Fruit fly (Drosophila melanogaster) whole organism, embryonic: Measurements from ENCODE around the gene eIF2gamma.
A peak's percentile ranks its signal among the peaks of the same experiment; 100 is the strongest.

Experiments
- Aef1 ChIP-seq: fragments of 200-800 bp; sonication (Bioruptor generic); IDR thresholded peaks from 3 replicates; pipeline ENCODE4 v1.3.6; 2022; ENCODE audit warnings: missing biosample characterization, missing genetic modification characterization
- CG1024 ChIP-seq: fragments of 200-800 bp; sonication (Bioruptor generic); IDR thresholded peaks from 2 replicates; pipeline ENCODE4 v1.3.6; 2022; ENCODE audit warnings: missing biosample characterization, missing genetic modification characterization
- CG11398 ChIP-seq: fragments of 200-800 bp; sonication (Bioruptor generic); optimal IDR thresholded peaks from 2 replicates; lab custom pipeline; 2016; ENCODE audit warnings: missing biosample characterization, missing genetic modification characterization
- CG12942 ChIP-seq: fragments of 200-800 bp; sonication (Bioruptor generic); optimal IDR thresholded peaks from 3 replicates; lab custom pipeline; 2016; ENCODE audit warnings: missing biosample characterization, missing genetic modification characterization
- CG14441 ChIP-seq: fragments of 200-800 bp; sonication (Bioruptor generic); IDR thresholded peaks from 2 replicates; pipeline ENCODE4 v1.3.6; 2022; ENCODE audit warnings: missing biosample characterization, missing genetic modification characterization
- CG14667 ChIP-seq: fragments of 200-800 bp; sonication (Bioruptor generic); IDR thresholded peaks from 2 replicates; pipeline ENCODE4 v1.3.6; 2022; ENCODE audit warnings: missing biosample characterization, missing genetic modification characterization
- CG1529 ChIP-seq: fragments of 200-800 bp; sonication (Bioruptor generic); optimal IDR thresholded peaks from 3 replicates; lab custom pipeline; 2018; ENCODE audit warnings: missing biosample characterization, missing genetic modification characterization
- CG15601 ChIP-seq: fragments of 200-800 bp; sonication (Bioruptor generic); optimal IDR thresholded peaks from 3 replicates; lab custom pipeline; 2019; ENCODE audit warnings: missing biosample characterization, mild to moderate bottlenecking, missing genetic modification characterization, moderate library complexity
- CG16863 ChIP-seq: fragments of 200-800 bp; sonication (Bioruptor generic); optimal IDR thresholded peaks from 3 replicates; lab custom pipeline; 2016; ENCODE audit warnings: missing biosample characterization, missing genetic modification characterization
- CG17328 ChIP-seq: fragments of 200-800 bp; sonication (Bioruptor generic); IDR thresholded peaks from 2 replicates; pipeline ENCODE4 v1.3.6; 2022; ENCODE audit warnings: missing biosample characterization, missing genetic modification characterization
- CG17802 ChIP-seq: fragments of 200-800 bp; sonication (Bioruptor generic); optimal IDR thresholded peaks from 2 replicates; lab custom pipeline; 2018; ENCODE audit warnings: missing biosample characterization, mild to moderate bottlenecking, missing genetic modification characterization, moderate library complexity
- CG3281 ChIP-seq: fragments of 200-800 bp; sonication (Bioruptor generic); optimal IDR thresholded peaks from 3 replicates; lab custom pipeline; 2017; ENCODE audit warnings: missing biosample characterization, mild to moderate bottlenecking, missing genetic modification characterization
- CG3726 ChIP-seq: fragments of 200-800 bp; sonication (Bioruptor generic); IDR thresholded peaks from 3 replicates; pipeline ENCODE4, ENCODE4 v1.3.6; 2022; ENCODE audit warnings: missing biosample characterization, missing genetic modification characterization
- CG3995 ChIP-seq: fragments of 200-800 bp; sonication (Bioruptor generic); optimal IDR thresholded peaks from 3 replicates; lab custom pipeline; 2016; ENCODE audit warnings: missing biosample characterization, missing genetic modification characterization
- CG5180 ChIP-seq: fragments of 200-800 bp; sonication (Bioruptor generic); optimal IDR thresholded peaks from 3 replicates; lab custom pipeline; 2017; ENCODE audit warnings: missing biosample characterization, missing genetic modification characterization, mild to moderate bottlenecking, moderate library complexity, missing genetic modification reagents
- CG6175 ChIP-seq: fragments of 200-800 bp; sonication (Bioruptor generic); IDR thresholded peaks from 3 replicates; pipeline ENCODE4 v1.3.6; 2022; ENCODE audit warnings: missing biosample characterization, missing genetic modification characterization
- CG7839 ChIP-seq: fragments of 200-800 bp; sonication (Bioruptor generic); optimal IDR thresholded peaks from 3 replicates; lab custom pipeline; 2018; ENCODE audit warnings: missing biosample characterization, mild to moderate bottlenecking, missing genetic modification characterization, moderate library complexity
- CG8089 ChIP-seq: fragments of 200-800 bp; sonication (Bioruptor generic); optimal IDR thresholded peaks from 3 replicates; lab custom pipeline; 2016; ENCODE audit warnings: missing biosample characterization, missing genetic modification characterization
- CG9876 ChIP-seq: fragments of 200-800 bp; sonication (Bioruptor generic); optimal IDR thresholded peaks from 2 replicates; lab custom pipeline; 2016; ENCODE audit warnings: missing biosample characterization, missing genetic modification characterization
- CTCF ChIP-seq: fragments of 200-800 bp; sonication (Bioruptor generic); optimal IDR thresholded peaks from 2 replicates; lab custom pipeline; 2017; ENCODE audit warnings: missing biosample characterization, mild to moderate bottlenecking, missing genetic modification characterization, moderate library complexity
- CrebB ChIP-seq: fragments of 200-800 bp; sonication (Bioruptor generic); optimal IDR thresholded peaks from 3 replicates; lab custom pipeline; 2018; ENCODE audit warnings: missing biosample characterization, mild to moderate bottlenecking, missing genetic modification characterization
- Deaf1 ChIP-seq: fragments of 200-800 bp; optimal IDR thresholded peaks from 3 replicates; lab custom pipeline; 2019; ENCODE audit warnings: missing biosample characterization, mild to moderate bottlenecking, missing genetic modification characterization, moderate library complexity
- Eip74EF ChIP-seq, 2 experiments: fragments of 200-800 bp in 1 of 2; fragments of >200 bp in 1 of 2; sonication (Bioruptor generic) in 1 of 2; optimal IDR thresholded peaks; 2 replicates each; lab custom pipeline; 2017 to 2019; ENCODE audit warnings: missing biosample characterization in 2 of 2, missing genetic modification characterization in 2 of 2, mild to moderate bottlenecking in 1 of 2, moderate library complexity in 1 of 2
- Fer1 ChIP-seq: fragments of 200-800 bp; sonication (Bioruptor generic); optimal IDR thresholded peaks from 2 replicates; lab custom pipeline; 2017; ENCODE audit warnings: missing biosample characterization, mild to moderate bottlenecking, missing genetic modification characterization
- Jarid2 ChIP-seq: fragments of 200-800 bp; sonication (Bioruptor generic); optimal IDR thresholded peaks from 3 replicates; lab custom pipeline; 2017; ENCODE audit warnings: mild to moderate bottlenecking, missing biosample characterization, missing genetic modification reagents, missing genetic modification characterization
- MTF-1 ChIP-seq: fragments of 200-800 bp; sonication (Bioruptor generic); optimal IDR thresholded peaks from 2 replicates; lab custom pipeline; 2018; ENCODE audit warnings: missing biosample characterization, mild to moderate bottlenecking, missing genetic modification characterization, borderline replicate concordance
- Sry-δ ChIP-seq: fragments of 200-800 bp; sonication (Bioruptor generic); optimal IDR thresholded peaks from 2 replicates; lab custom pipeline; 2016; ENCODE audit warnings: missing biosample characterization, missing genetic modification characterization
- aop ChIP-seq: fragments of 200-800 bp; sonication (Bioruptor generic); IDR thresholded peaks from 2 replicates; pipeline ENCODE4 v1.3.6; 2022; ENCODE audit warnings: missing biosample characterization, missing genetic modification characterization
- ara ChIP-seq: fragments of 200-800 bp; sonication (Bioruptor generic); IDR thresholded peaks from 2 replicates; pipeline ENCODE4 v1.3.6; 2022; ENCODE audit warnings: missing biosample characterization, missing genetic modification characterization
- az2 ChIP-seq: fragments of 200-800 bp; sonication (Bioruptor generic); optimal IDR thresholded peaks from 3 replicates; lab custom pipeline; 2016; ENCODE audit warnings: missing biosample characterization, missing genetic modification characterization
- bsh ChIP-seq, 2 experiments: fragments of 200-800 bp; sonication (Bioruptor generic); optimal IDR thresholded peaks; 2 replicates each; lab custom pipeline; 2017 to 2018; ENCODE audit warnings: mild to moderate bottlenecking in 2 of 2, missing biosample characterization in 2 of 2, missing genetic modification characterization in 2 of 2, moderate library complexity in 1 of 2
- caup ChIP-seq: fragments of 200-800 bp; sonication (Bioruptor generic); optimal IDR thresholded peaks from 3 replicates; lab custom pipeline; 2017; ENCODE audit warnings: missing biosample characterization, mild to moderate bottlenecking, missing genetic modification characterization, moderate library complexity; ENCODE audit not compliant: severe bottlenecking
- crp ChIP-seq, 2 experiments: fragments of 200-800 bp; sonication (Bioruptor generic); optimal IDR thresholded peaks; 2 replicates in 1 of 2; 3 replicates in 1 of 2; lab custom pipeline; 2017; ENCODE audit warnings: missing biosample characterization in 2 of 2, missing genetic modification characterization in 2 of 2, mild to moderate bottlenecking in 1 of 2, moderate library complexity in 1 of 2
- fru ChIP-seq: fragments of >200 bp; optimal IDR thresholded peaks from 2 replicates; lab custom pipeline; 2017
- gcm2 ChIP-seq: fragments of 200-800 bp; sonication (Bioruptor generic); optimal IDR thresholded peaks from 2 replicates; lab custom pipeline; 2016; ENCODE audit warnings: missing biosample characterization, missing genetic modification characterization
- hb ChIP-seq: fragments of 200-800 bp; sonication (Bioruptor generic); IDR thresholded peaks from 3 replicates; pipeline ENCODE4 v1.3.6; 2022; ENCODE audit warnings: missing biosample characterization, missing genetic modification characterization; ENCODE audit not compliant: partially characterized antibody
- ind ChIP-seq: fragments of 200-800 bp; sonication (Bioruptor generic); optimal IDR thresholded peaks from 3 replicates; lab custom pipeline; 2016; ENCODE audit warnings: missing biosample characterization, missing genetic modification characterization
- lab ChIP-seq: fragments of 200-800 bp; sonication (Bioruptor generic); optimal IDR thresholded peaks from 3 replicates; lab custom pipeline; 2017; ENCODE audit warnings: missing biosample characterization, missing genetic modification characterization, mild to moderate bottlenecking, moderate library complexity, missing genetic modification reagents
- lilli ChIP-seq: fragments of 200-800 bp; sonication (Bioruptor generic); optimal IDR thresholded peaks from 3 replicates; lab custom pipeline; 2016; ENCODE audit warnings: missing biosample characterization, missing genetic modification characterization
- mld ChIP-seq: fragments of 200-800 bp; sonication (Bioruptor generic); IDR thresholded peaks from 3 replicates; pipeline ENCODE4 v1.3.6; 2022; ENCODE audit warnings: missing biosample characterization, missing genetic modification characterization; ENCODE audit not compliant: partially characterized antibody
- nerfin-2 ChIP-seq: fragments of 200-800 bp; sonication (Bioruptor generic); IDR thresholded peaks from 2 replicates; pipeline ENCODE4 v1.3.6; 2022; ENCODE audit warnings: missing biosample characterization, missing genetic modification characterization; ENCODE audit not compliant: partially characterized antibody
- p53 ChIP-seq: fragments of 200-800 bp; sonication (Bioruptor generic); optimal IDR thresholded peaks from 2 replicates; lab custom pipeline; 2016; ENCODE audit warnings: missing biosample characterization, missing genetic modification characterization
- phol ChIP-seq: fragments of 200-800 bp; sonication (Bioruptor generic); optimal IDR thresholded peaks from 3 replicates; lab custom pipeline; 2018; ENCODE audit warnings: missing biosample characterization, mild to moderate bottlenecking, missing genetic modification characterization, moderate library complexity
- prd ChIP-seq, 3 experiments: fragments of >200 bp in 2 of 3; fragments of 200-800 bp in 1 of 3; sonication (Bioruptor generic) in 1 of 3; optimal IDR thresholded peaks in 2 of 3; IDR thresholded peaks in 1 of 3; 2 replicates in 2 of 3; 3 replicates in 1 of 3; pipeline versions ENCODE4 v1.3.6 to Lab custom; 2017 to 2022; ENCODE audit warnings: missing biosample characterization in 1 of 3, missing genetic modification characterization in 1 of 3
- stwl ChIP-seq: fragments of 200-800 bp; sonication (Bioruptor generic); optimal IDR thresholded peaks from 3 replicates; lab custom pipeline; 2018; ENCODE audit warnings: missing biosample characterization, mild to moderate bottlenecking, missing genetic modification characterization, moderate library complexity
- tap ChIP-seq: fragments of 200-800 bp; optimal IDR thresholded peaks from 3 replicates; lab custom pipeline; 2019; ENCODE audit warnings: missing biosample characterization, mild to moderate bottlenecking, missing genetic modification characterization, moderate library complexity
- trem ChIP-seq: fragments of 200-800 bp; optimal IDR thresholded peaks from 3 replicates; lab custom pipeline; 2019; ENCODE audit warnings: missing biosample characterization, mild to moderate bottlenecking, missing genetic modification characterization, moderate library complexity
- vfl ChIP-seq: fragments of 200-800 bp; sonication (Bioruptor generic); optimal IDR thresholded peaks from 2 replicates; lab custom pipeline; 2016; ENCODE audit warnings: missing biosample characterization, missing genetic modification characterization

The eIF2gamma gene

DNA sequence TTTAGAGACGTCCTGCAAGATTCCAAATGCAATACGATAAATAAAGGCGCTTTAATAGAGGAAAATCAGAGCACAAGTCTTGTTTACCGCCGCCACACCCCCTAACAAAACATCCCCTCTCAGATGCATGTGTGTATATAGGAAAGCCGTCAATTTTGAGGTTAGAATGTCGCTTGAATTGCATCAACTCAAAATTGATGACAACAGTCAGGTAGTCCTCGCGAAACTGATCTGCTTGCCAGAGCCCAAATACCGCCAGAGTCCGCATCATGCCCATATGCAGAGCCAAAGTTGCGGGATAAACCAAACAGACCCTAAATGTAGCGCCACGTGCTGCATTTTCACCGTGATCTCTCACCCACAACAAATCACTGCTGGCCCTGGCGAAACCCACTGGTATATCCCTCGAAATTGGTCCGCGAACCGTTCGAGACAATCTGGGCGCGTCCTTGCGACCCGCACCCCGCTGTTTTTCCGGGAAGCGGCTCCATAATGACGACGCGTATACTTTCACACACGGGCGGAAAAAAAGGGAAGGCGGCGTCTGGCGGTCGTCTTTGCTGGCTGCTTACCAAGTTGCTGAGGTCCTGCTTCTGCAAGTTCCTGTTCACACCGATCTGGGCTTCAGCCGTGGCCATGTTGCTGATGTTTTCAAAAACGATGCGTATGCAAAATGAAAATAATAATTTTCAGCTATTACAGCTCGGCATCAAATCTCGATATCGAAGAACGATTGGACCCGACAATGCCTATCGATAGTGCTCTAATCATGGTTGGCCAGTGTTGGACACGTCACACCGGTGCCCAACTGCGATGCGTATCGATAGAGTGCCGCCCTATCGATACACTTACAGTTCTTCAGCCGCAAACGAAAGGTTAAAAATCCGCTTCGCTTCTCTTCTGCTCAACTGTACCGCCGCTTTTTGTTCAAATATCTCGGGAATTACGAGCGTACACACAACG lies at the start of gene eIF2gamma, which contains the start of gene Set (continued):
- TF ChIP-seq CG1024 (peak; percentile 39; the same call in 1 of the 2 replicates), CG16863 (GFP tag; lab: Kevin White, UChicago) (no peak), Jarid2 (GFP tag; lab: Kevin White, UChicago) (no peak), prd (optimal IDR thresholded peaks at IDR 0.05; lab: Kevin White, UChicago) (no peak), prd (GFP tag; IDR thresholded peaks at IDR 0.05; lab: Robert Waterston, UW) (peak; percentile 54; the same call in 2 of the 3 replicates), Sry-δ (GFP tag; lab: Kevin White, UChicago) (peak; percentile 92), aop (GFP tag; lab: Robert Waterston, UW) (no peak), phol (tag; lab: Kevin White, UChicago) (peak; percentile 62), CG1529 (GFP tag; lab: Kevin White, UChicago) (no peak), CG12942 (GFP tag; lab: Kevin White, UChicago) (no peak), fru (lab: Kevin White, UChicago) (no peak), CG8089 (no peak), CG3726 (GFP tag; lab: Robert Waterston, UW) (no peak), nerfin-2 (peak; percentile 98), Deaf1 (tag; lab: Kevin White, UChicago) (no peak), CG9876 (GFP tag; lab: Kevin White, UChicago) (no peak), lab (GFP tag; lab: Kevin White, UChicago) (no peak), ara (GFP tag; lab: Robert Waterston, UW) (peak; percentile 53; the same call in 1 of the 2 replicates), gcm2 (GFP tag; lab: Kevin White, UChicago) (no peak), MTF-1 (GFP tag; lab: Kevin White, UChicago) (no peak), caup (GFP tag; lab: Kevin White, UChicago) (no peak), CG17328 (GFP tag; lab: Robert Waterston, UW) (peak; percentile 4; the same call in 1 of the 2 replicates), lilli (GFP tag; lab: Kevin White, UChicago) (peak; percentile 63), CG7839 (tag; lab: Kevin White, UChicago) (no peak), crp (GFP tag; optimal IDR thresholded peaks at IDR 0.05; lab: Kevin White, UChicago) (peak in 1 of 2 experiments; percentile 35), CTCF (no peak), Fer1 (peak; percentile 20), ind (GFP tag; lab: Kevin White, UChicago) (no peak), vfl (GFP tag; lab: Kevin White, UChicago) (peak; percentile 35), CG3995 (GFP tag; lab: Kevin White, UChicago) (peak; percentile 78), CG14667 (GFP tag; lab: Robert Waterston, UW) (no peak), CG5180 (GFP tag; lab: Kevin White, UChicago) (no peak), CG11398 (no peak), CG14441 (GFP tag; lab: Robert Waterston, UW) (no peak), tap (tag; lab: Kevin White, UChicago) (no peak), CG3281 (GFP tag; lab: Kevin White, UChicago) (no peak), CrebB (tag; lab: Kevin White, UChicago) (peak; percentile 42), Aef1 (GFP tag; lab: Robert Waterston, UW) (no peak), Eip74EF (GFP tag; optimal IDR thresholded peaks at IDR 0.05; lab: Kevin White, UChicago) (no peak), CG15601 (tag; lab: Kevin White, UChicago) (no peak), stwl (peak; percentile 78), az2 (GFP tag; lab: Kevin White, UChicago) (no peak), mld (peak; percentile 99), bsh (GFP tag; optimal IDR thresholded peaks at IDR 0.05; lab: Kevin White, UChicago) (no peak), CG17802 (peak; percentile 24), p53 (peak; percentile 5), trem (tag; lab: Kevin White, UChicago) (peak; percentile 74), CG6175 (GFP tag; lab: Robert Waterston, UW) (no peak), hb (GFP tag; lab: Robert Waterston, UW) (peak; percentile 98)
